Worm (Caenorhabditis elegans) whole organism, young adult: ENCODE measurements around the gene M176.5.

Source experiments
- B0019.2 ChIP-seq: fragments of 200-800 bp; sonication (Bioruptor generic); conservative IDR thresholded peaks from 2 replicates; pipeline ENCODE4 v1.3.6; 2022; ENCODE audit warnings: missing genetic modification reagents, missing genetic modification characterization, missing compliant biosample characterization
- B0261.1 ChIP-seq: sonication (generic microtip); optimal IDR thresholded peaks from 2 replicates; lab custom pipeline; 2016; ENCODE audit warnings: mild to moderate bottlenecking, missing genetic modification characterization, moderate library complexity, missing compliant biosample characterization
- D2030.7 ChIP-seq: fragments of 200-800 bp; sonication (Bioruptor generic); IDR thresholded peaks from 2 replicates; pipeline ENCODE4 v1.3.6; 2022; ENCODE audit warnings: missing genetic modification reagents, missing genetic modification characterization, missing compliant biosample characterization
- F10E7.11 ChIP-seq: sonication (generic microtip); optimal IDR thresholded peaks from 2 replicates; lab custom pipeline; 2017; ENCODE audit warnings: mild to moderate bottlenecking, missing genetic modification characterization, moderate library complexity, missing compliant biosample characterization
- F33H1.4 ChIP-seq: fragments of 200-800 bp; sonication (Bioruptor generic); IDR thresholded peaks from 2 replicates; pipeline ENCODE4 v1.3.6; 2022; ENCODE audit warnings: missing genetic modification reagents, missing genetic modification characterization, missing compliant biosample characterization
- T26A5.8 ChIP-seq: sonication (generic microtip); optimal IDR thresholded peaks from 2 replicates; lab custom pipeline; 2016; ENCODE audit warnings: missing genetic modification characterization, missing compliant biosample characterization
- Y56A3A.18 ChIP-seq: fragments of 200-800 bp; sonication (Bioruptor generic); IDR thresholded peaks from 2 replicates; pipeline ENCODE4 v1.3.6; 2022; ENCODE audit warnings: missing genetic modification reagents, missing genetic modification characterization, missing compliant biosample characterization
- Y79H2A.3 ChIP-seq: fragments of 200-800 bp; sonication (Bioruptor generic); conservative IDR thresholded peaks from 2 replicates; pipeline ENCODE4 v1.3.6; 2022; ENCODE audit warnings: missing genetic modification reagents, missing genetic modification characterization, missing compliant biosample characterization
- Y95B8A.8 ChIP-seq: fragments of 200-800 bp; sonication (Bioruptor generic); IDR thresholded peaks from 2 replicates; pipeline ENCODE4 v1.3.6; 2022; ENCODE audit warnings: missing genetic modification reagents, missing genetic modification characterization, missing compliant biosample characterization
- atf-7 ChIP-seq: sonication (generic microtip); optimal IDR thresholded peaks from 2 replicates; lab custom pipeline; 2017; ENCODE audit warnings: mild to moderate bottlenecking, missing genetic modification characterization, missing compliant biosample characterization
- athp-1 ChIP-seq: sonication (generic microtip); optimal IDR thresholded peaks from 2 replicates; lab custom pipeline; 2017; ENCODE audit warnings: mild to moderate bottlenecking, missing genetic modification characterization, missing compliant biosample characterization
- attf-5 ChIP-seq: fragments of 200-800 bp; sonication (Bioruptor generic); optimal IDR thresholded peaks from 2 replicates; lab custom pipeline; 2018; ENCODE audit warnings: mild to moderate bottlenecking, missing genetic modification characterization, missing compliant biosample characterization
- bed-1 ChIP-seq: fragments of 200-800 bp; sonication (Bioruptor generic); IDR thresholded peaks from 2 replicates; pipeline ENCODE4 v1.3.6; 2022; ENCODE audit warnings: missing genetic modification reagents, missing genetic modification characterization, missing compliant biosample characterization
- ccch-3 ChIP-seq: fragments of 200-800 bp; sonication (Bioruptor generic); optimal IDR thresholded peaks from 2 replicates; lab custom pipeline; 2018; ENCODE audit warnings: mild to moderate bottlenecking, missing genetic modification characterization, missing compliant biosample characterization
- cebp-1 ChIP-seq, 2 experiments: fragments of 200-800 bp in 1 of 2; sonication (Bioruptor generic) in 1 of 2; sonication (generic microtip) in 1 of 2; IDR thresholded peaks in 1 of 2; optimal IDR thresholded peaks in 1 of 2; 2 replicates each; pipeline versions ENCODE4 v1.3.6 to Lab custom; 2017 to 2022; ENCODE audit warnings: missing compliant biosample characterization in 2 of 2, missing genetic modification characterization in 2 of 2, mild to moderate bottlenecking in 1 of 2, missing genetic modification reagents in 1 of 2, moderate library complexity in 1 of 2
- ceh-27 ChIP-seq: fragments of 200-800 bp; sonication (Bioruptor generic); optimal IDR thresholded peaks from 2 replicates; lab custom pipeline; 2018; ENCODE audit warnings: mild to moderate bottlenecking, missing genetic modification characterization, moderate library complexity, missing compliant biosample characterization
- ceh-58 ChIP-seq: fragments of 200-800 bp; sonication (Bioruptor generic); IDR thresholded peaks from 2 replicates; pipeline ENCODE4 v1.3.6; 2022; ENCODE audit warnings: missing genetic modification characterization, missing compliant biosample characterization
- ceh-91 ChIP-seq: fragments of 200-800 bp; sonication (Bioruptor generic); IDR thresholded peaks from 2 replicates; pipeline ENCODE4 v1.3.6; 2022; ENCODE audit warnings: missing genetic modification reagents, missing genetic modification characterization, missing compliant biosample characterization
- efl-1 ChIP-seq: fragments of 150-350 bp; optimal IDR thresholded peaks from 2 replicates; lab custom pipeline; 2014; ENCODE audit warnings: missing biosample characterization, missing genetic modification reagents, missing genetic modification characterization
- hlh-12 ChIP-seq: sonication (generic microtip); optimal IDR thresholded peaks from 2 replicates; lab custom pipeline; 2016; ENCODE audit warnings: missing genetic modification characterization, missing compliant biosample characterization
- hmg-1.2 ChIP-seq: fragments of 200-800 bp; sonication (Bioruptor generic); IDR thresholded peaks from 2 replicates; pipeline ENCODE4 v1.3.6; 2022; ENCODE audit warnings: missing genetic modification reagents, missing genetic modification characterization, missing compliant biosample characterization
- hrde-1 ChIP-seq: sonication (generic microtip); optimal IDR thresholded peaks from 2 replicates; lab custom pipeline; 2016; ENCODE audit warnings: missing genetic modification characterization, mild to moderate bottlenecking, missing compliant biosample characterization, moderate library complexity, missing genotype, missing genetic modification reagents, borderline replicate concordance
- let-607 ChIP-seq, 2 experiments: fragments of 200-800 bp in 1 of 2; sonication (Bioruptor generic) in 1 of 2; sonication (generic microtip) in 1 of 2; optimal IDR thresholded peaks; 2 replicates each; lab custom pipeline; 2016 to 2018; ENCODE audit warnings: mild to moderate bottlenecking in 2 of 2, missing compliant biosample characterization in 2 of 2, missing genetic modification characterization in 2 of 2, moderate library complexity in 2 of 2, missing genotype in 1 of 2
- lin-35 ChIP-seq, 3 experiments: fragments of 150-350 bp in 2 of 3; sonication (generic microtip) in 1 of 3; optimal IDR thresholded peaks; 2 replicates each; lab custom pipeline; 2014 to 2018; ENCODE audit warnings: missing biosample characterization in 3 of 3, missing genetic modification characterization in 3 of 3, missing genetic modification reagents in 3 of 3
- madf-8 ChIP-seq: fragments of 200-800 bp; sonication (Bioruptor generic); conservative IDR thresholded peaks from 2 replicates; pipeline ENCODE4 v1.3.6; 2022; ENCODE audit warnings: missing genetic modification reagents, missing genetic modification characterization, missing compliant biosample characterization
- mxl-1 ChIP-seq: sonication (generic microtip); optimal IDR thresholded peaks from 2 replicates; lab custom pipeline; 2016; ENCODE audit warnings: missing genetic modification characterization, missing compliant biosample characterization
- nhr-80 ChIP-seq: sonication (generic microtip); optimal IDR thresholded peaks from 2 replicates; lab custom pipeline; 2016; ENCODE audit warnings: missing genetic modification characterization, missing compliant biosample characterization
- pbrm-1 ChIP-seq: fragments of 200-800 bp; sonication (Bioruptor generic); IDR thresholded peaks from 2 replicates; pipeline ENCODE4 v1.3.6; 2022; ENCODE audit warnings: missing genetic modification reagents, missing genetic modification characterization, missing compliant biosample characterization
- rcor-1 ChIP-seq: fragments of 200-800 bp; sonication (Bioruptor generic); IDR thresholded peaks from 2 replicates; pipeline ENCODE4 v1.3.6; 2022; ENCODE audit warnings: missing genetic modification reagents, missing genetic modification characterization, missing compliant biosample characterization
- rec-8 ChIP-seq, 2 experiments: sonication (generic microtip); optimal IDR thresholded peaks; 2 replicates each; lab custom pipeline; 2016; ENCODE audit warnings: mild to moderate bottlenecking in 2 of 2, missing genetic modification characterization in 2 of 2, missing genetic modification reagents in 2 of 2, missing genotype in 2 of 2, missing biosample characterization in 1 of 2, missing compliant biosample characterization in 1 of 2, moderate library complexity in 1 of 2
- rpc-1 ChIP-seq, 2 experiments: fragments of 150-350 bp in 1 of 2; sonication (generic microtip) in 1 of 2; optimal IDR thresholded peaks; 2 replicates each; lab custom pipeline; 2014 to 2018; ENCODE audit warnings: missing biosample characterization in 1 of 2, missing genetic modification characterization in 1 of 2, missing genetic modification reagents in 1 of 2, missing genotype in 1 of 2
- sdz-38 ChIP-seq: sonication (generic microtip); optimal IDR thresholded peaks from 2 replicates; lab custom pipeline; 2016; ENCODE audit warnings: missing genotype, missing genetic modification characterization, missing compliant biosample characterization
- tbp1 ChIP-seq: fragments of 200-800 bp; sonication (Bioruptor generic); optimal IDR thresholded peaks from 2 replicates; lab custom pipeline; 2018; ENCODE audit warnings: mild to moderate bottlenecking, missing genetic modification characterization, missing compliant biosample characterization
- ztf-25 ChIP-seq: fragments of 200-800 bp; sonication (Bioruptor generic); IDR thresholded peaks from 2 replicates; pipeline ENCODE4 v1.3.6; 2022; ENCODE audit warnings: missing genetic modification reagents, missing genetic modification characterization, missing compliant biosample characterization
- ztf-3 ChIP-seq: fragments of 200-800 bp; sonication (Bioruptor generic); optimal IDR thresholded peaks from 2 replicates; lab custom pipeline; 2018; ENCODE audit warnings: mild to moderate bottlenecking, missing genetic modification characterization, missing compliant biosample characterization

The M176.5 gene

DNA sequence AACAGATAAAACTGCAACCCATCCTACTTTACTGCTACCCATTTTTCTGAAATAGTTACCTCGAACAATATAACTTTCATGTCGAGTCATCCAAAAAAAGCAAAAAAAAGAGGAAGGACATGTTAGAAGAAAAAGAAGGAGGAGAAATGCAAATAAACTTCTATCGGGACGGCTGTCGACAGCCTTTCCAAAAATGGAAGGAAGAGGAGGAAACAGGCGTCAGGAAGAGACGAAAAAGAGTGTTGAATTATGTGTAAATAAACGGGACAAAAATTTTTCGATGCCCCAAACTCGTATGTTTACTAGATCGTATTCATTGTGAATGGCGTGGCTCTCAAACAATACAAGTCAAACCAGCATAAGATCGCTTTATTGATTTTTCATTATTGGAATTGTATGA is at the start of gene M176.5:
Gene M176.5, minus strand, starts transcription at position 101 of the 400 bp plus-strand sequence.
- TF ChIP-seq tbp1 (GFP tag; lab: Kevin White, UChicago) (no peak), pbrm-1 (GFP tag; lab: Robert Waterston, UW) (no peak), sdz-38 (tag; lab: Kevin White, UChicago) (no peak), Y79H2A.3 (GFP tag; lab: Robert Waterston, UW) (no peak), efl-1 (GFP tag; lab: Kevin White, UChicago) (no peak), atf-7 (tag; lab: Kevin White, UChicago) (no peak), Y56A3A.18 (GFP tag; lab: Robert Waterston, UW) (no peak), let-607 (tag; optimal IDR thresholded peaks at IDR 0.05; lab: Kevin White, UChicago) (no peak), F33H1.4 (GFP tag; lab: Robert Waterston, UW) (no peak), ceh-91 (GFP tag; lab: Robert Waterston, UW) (no peak), madf-8 (GFP tag; lab: Robert Waterston, UW) (no peak), ccch-3 (no peak), rcor-1 (GFP tag; lab: Robert Waterston, UW) (no peak), rpc-1 (optimal IDR thresholded peaks at IDR 0.05; lab: Kevin White, UChicago) (no peak), rpc-1 (tag; optimal IDR thresholded peaks at IDR 0.05; lab: Kevin White, UChicago) (no peak), athp-1 (tag; lab: Kevin White, UChicago) (no peak), hrde-1 (tag; lab: Kevin White, UChicago) (no peak)

- TF ChIP-seq ceh-58: no peak
- no peak for TF ChIP-seq lin-35 (GFP tag; optimal IDR thresholded peaks at IDR 0.05; lab: Kevin White, UChicago)
- no peak for TF ChIP-seq F33H1.4 (GFP tag; lab: Robert Waterston, UW)
- TF ChIP-seq mxl-1 (tag; lab: Kevin White, UChicago): no peak
- no peak for TF ChIP-seq hmg-1.2 (GFP tag; lab: Robert Waterston, UW)
- no peak for TF ChIP-seq Y56A3A.18 (GFP tag; lab: Robert Waterston, UW)
- TF ChIP-seq cebp-1 (GFP tag; IDR thresholded peaks at IDR 0.05; lab: Robert Waterston, UW): no peak
- TF ChIP-seq cebp-1 (tag; optimal IDR thresholded peaks at IDR 0.05; lab: Kevin White, UChicago): no peak
- TF ChIP-seq ztf-25: no peak
- no peak for TF ChIP-seq B0261.1 (tag; lab: Kevin White, UChicago)
- no peak for TF ChIP-seq B0019.2
- no peak for TF ChIP-seq atf-7 (tag; lab: Kevin White, UChicago)
- TF ChIP-seq, all 124 proteins: peak for 0
Measured at ce11 chrII:9474367-9475105, 47.0 kb upstream of the M176.5 start, which contains the start of the genes chil-25 and chil-26. TSS of gene chil-25 (minus strand) at chrII:9474467. TSS of gene chil-26 (plus strand) at chrII:9475055.

- TF ChIP-seq T26A5.8 (tag; lab: Kevin White, UChicago) (no peak), D2030.7 (GFP tag; lab: Robert Waterston, UW) (no peak), ceh-58 (no peak), nhr-80 (tag; lab: Kevin White, UChicago) (no peak), bed-1 (no peak), attf-5 (GFP tag; lab: Kevin White, UChicago) (no peak), hlh-12 (tag; lab: Kevin White, UChicago) (no peak), ztf-3 (GFP tag; lab: Kevin White, UChicago) (no peak), F10E7.11 (tag; lab: Kevin White, UChicago) (no peak), rec-8 (tag; optimal IDR thresholded peaks at IDR 0.05; lab: Kevin White, UChicago) (no peak), ceh-27 (GFP tag; lab: Kevin White, UChicago) (no peak), Y95B8A.8 (GFP tag; lab: Robert Waterston, UW) (no peak), tbp1 (GFP tag; lab: Kevin White, UChicago) (no peak), sdz-38 (tag; lab: Kevin White, UChicago) (no peak)
Measured at ce11 chrII:9470027-9470426, 42.5 kb upstream of the M176.5 start, which contains the start of gene T19H5.6. TSS of gene T19H5.6 (minus strand) at chrII:9470221.
